Worm (Caenorhabditis elegans): ENCODE measurements around the gene sru-7.

Gene sru-7

DNA sequence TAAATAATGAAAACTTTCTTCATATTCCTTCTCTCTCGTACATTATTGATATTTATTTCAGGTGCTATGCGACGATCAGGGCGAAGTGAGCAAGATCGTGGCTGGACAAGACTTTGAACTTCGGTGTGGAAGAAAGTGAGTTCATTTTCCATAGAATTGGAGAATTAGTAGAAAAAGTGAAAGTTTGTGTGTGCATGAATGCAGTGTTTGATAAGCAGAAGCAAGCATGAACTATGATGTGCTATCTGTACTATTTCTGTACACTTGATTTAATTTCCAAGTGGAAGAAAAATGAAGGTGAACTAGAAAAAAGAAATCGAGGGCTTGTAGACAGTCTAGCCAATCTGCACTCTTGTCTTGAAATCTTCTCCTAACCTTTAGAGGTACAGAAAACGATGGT is 39.7 kb downstream of the sru-7 start:
- TF ChIP-seq zag-1 (tag; optimal IDR thresholded peaks at IDR 0.05) (no peak), R02D3.7 (tag; optimal IDR thresholded peaks at IDR 0.05) (no peak), unc-55 (GFP tag; optimal IDR thresholded peaks at IDR 0.05) (no peak), lin-11 (tag; optimal IDR thresholded peaks at IDR 0.05) (no peak), blmp-1 (tag; optimal IDR thresholded peaks at IDR 0.05; ENCODE audit: insufficient read depth) (peak; percentile 67), crh-2 (tag; optimal IDR thresholded peaks at IDR 0.05) (peak; percentile 11), lsy-2 (tag; optimal IDR thresholded peaks at IDR 0.05) (no peak), aly-2 (tag; optimal IDR thresholded peaks at IDR 0.05) (no peak), lin-13 (GFP tag; optimal IDR thresholded peaks at IDR 0.05) (no peak), sma-3 (GFP tag; optimal IDR thresholded peaks at IDR 0.05) (peak; percentile 22), ceh-82 (tag; optimal IDR thresholded peaks at IDR 0.05) (no peak), fos-1 (tag; optimal IDR thresholded peaks at IDR 0.05) (peak; percentile 75), nhr-21 (tag; optimal IDR thresholded peaks at IDR 0.05) (no peak), sem-4 (tag; optimal IDR thresholded peaks at IDR 0.05) (no peak), dmd-4 (tag; optimal IDR thresholded peaks at IDR 0.05) (no peak), nhr-77 (tag; optimal IDR thresholded peaks at IDR 0.05) (no peak), nhr-23 (tag; optimal IDR thresholded peaks at IDR 0.05) (no peak), C34F6.9 (tag; optimal IDR thresholded peaks at IDR 0.05) (no peak), ZK546.5 (tag; optimal IDR thresholded peaks at IDR 0.05) (no peak), sma-9 (GFP tag; optimal IDR thresholded peaks at IDR 0.05) (peak; percentile 85), sma-9 (tag; optimal IDR thresholded peaks at IDR 0.05) (no peak), nhr-129 (tag; optimal IDR thresholded peaks at IDR 0.05) (no peak)

DNA sequence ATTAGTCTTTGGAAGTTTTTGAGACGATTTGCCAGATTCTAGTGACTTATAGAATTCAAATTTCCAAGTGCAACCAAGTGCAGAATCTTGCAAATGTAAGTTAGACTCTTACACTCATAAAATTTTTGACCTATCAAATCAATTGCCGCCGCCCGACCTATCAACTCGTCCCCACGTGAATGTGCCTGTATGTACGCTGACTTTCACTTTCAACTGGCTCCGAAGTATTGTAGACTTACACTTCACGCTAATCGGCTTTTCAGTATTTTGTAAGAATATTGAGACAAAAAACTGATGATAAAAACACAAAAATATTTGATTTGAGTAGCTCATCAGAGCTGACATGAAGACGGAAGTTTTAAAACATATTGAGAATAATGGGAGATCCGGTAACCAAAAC is 40.5 kb downstream of the sru-7 start:
- TF ChIP-seq nhr-25 (tag; optimal IDR thresholded peaks at IDR 0.05) (no peak), ztf-4 (tag; optimal IDR thresholded peaks at IDR 0.05) (no peak), Y55F3AM.14 (GFP tag; optimal IDR thresholded peaks at IDR 0.05) (no peak), sma-9 (GFP tag; optimal IDR thresholded peaks at IDR 0.05) (peak; percentile 73), sma-9 (tag; optimal IDR thresholded peaks at IDR 0.05) (no peak), sma-3 (GFP tag; optimal IDR thresholded peaks at IDR 0.05) (peak; percentile 9), elt-1 (tag; optimal IDR thresholded peaks at IDR 0.05) (no peak), unc-55 (GFP tag; optimal IDR thresholded peaks at IDR 0.05) (no peak), mdl-1 (tag; optimal IDR thresholded peaks at IDR 0.05) (peak in 1 of 2 experiments; percentile 19), fos-1 (tag; optimal IDR thresholded peaks at IDR 0.05) (peak; percentile 31), unc-62 (GFP tag; optimal IDR thresholded peaks at IDR 0.05) (no peak), blmp-1 (tag; optimal IDR thresholded peaks at IDR 0.05; ENCODE audit: insufficient read depth) (peak; percentile 57), egl-27 (tag; optimal IDR thresholded peaks at IDR 0.05) (no peak)

DNA sequence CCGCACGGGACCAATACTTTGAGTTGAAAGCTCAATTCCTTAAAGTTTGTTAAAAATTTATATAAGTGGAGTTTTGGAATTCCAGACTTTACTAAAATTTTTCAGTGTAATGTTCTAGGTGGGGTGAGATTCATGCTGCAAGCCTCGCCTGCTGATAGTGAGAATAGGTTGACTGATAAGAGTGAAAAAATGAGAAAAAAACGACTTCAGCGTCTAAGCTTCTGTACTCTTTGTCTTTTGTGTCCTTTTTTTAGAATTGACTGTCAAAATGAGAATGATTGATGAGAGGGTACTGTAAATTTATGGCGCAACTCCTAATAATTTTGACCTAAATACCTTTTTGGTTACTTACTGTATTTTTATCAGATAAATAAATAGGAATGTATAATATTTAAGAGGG is 41.8 kb downstream of the sru-7 start:
- TF ChIP-seq fos-1 (tag; optimal IDR thresholded peaks at IDR 0.05) (peak; percentile 25), C34F6.9 (tag; optimal IDR thresholded peaks at IDR 0.05) (no peak)

DNA sequence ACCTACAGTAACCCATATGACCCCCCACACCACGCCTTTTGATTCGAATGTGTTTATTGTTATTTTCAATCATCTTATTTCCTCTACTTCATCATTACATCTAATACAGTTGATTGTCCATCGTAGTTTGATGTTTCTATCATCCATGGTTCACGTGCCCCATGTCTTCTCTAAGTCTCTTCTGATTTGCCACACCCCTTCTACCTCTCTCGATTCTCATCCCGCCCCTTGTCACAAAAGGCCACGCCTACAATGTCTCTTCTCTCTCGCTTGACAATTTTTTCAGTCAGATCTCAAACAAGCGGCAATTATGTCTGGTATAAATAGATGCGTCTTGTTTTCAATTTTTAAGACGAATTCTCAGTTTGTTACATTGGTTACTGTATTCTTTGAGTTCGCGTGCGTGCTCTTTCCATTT is 42.7 kb downstream of the sru-7 start:
- TF ChIP-seq ama-1 (optimal IDR thresholded peaks at IDR 0.05) (peak; percentile 80), nhr-129 (tag; optimal IDR thresholded peaks at IDR 0.05) (peak; percentile 80), aly-2 (tag; optimal IDR thresholded peaks at IDR 0.05) (no peak), nhr-237 (tag; optimal IDR thresholded peaks at IDR 0.05) (no peak), nhr-11 (tag; optimal IDR thresholded peaks at IDR 0.05) (no peak), nhr-6 (tag; optimal IDR thresholded peaks at IDR 0.05) (peak; percentile 34), nhr-23 (tag; optimal IDR thresholded peaks at IDR 0.05) (no peak), fos-1 (tag; optimal IDR thresholded peaks at IDR 0.05) (peak; percentile 75), unc-62 (GFP tag; optimal IDR thresholded peaks at IDR 0.05) (no peak), sem-4 (tag; optimal IDR thresholded peaks at IDR 0.05) (no peak), unc-39 (tag; optimal IDR thresholded peaks at IDR 0.05) (no peak), crh-2 (tag; optimal IDR thresholded peaks at IDR 0.05) (peak; percentile 72), unc-55 (GFP tag; optimal IDR thresholded peaks at IDR 0.05) (no peak), peb-1 (tag; optimal IDR thresholded peaks at IDR 0.05) (no peak), elt-1 (tag; optimal IDR thresholded peaks at IDR 0.05) (no peak), C34F6.9 (tag; optimal IDR thresholded peaks at IDR 0.05) (peak; percentile 0), snpc-4 (tag; optimal IDR thresholded peaks at IDR 0.05) (peak; percentile 21), Y55F3AM.14 (GFP tag; optimal IDR thresholded peaks at IDR 0.05) (peak; percentile 43), alr-1 (tag; optimal IDR thresholded peaks at IDR 0.05) (no peak), ztf-1 (GFP tag; conservative IDR thresholded peaks at IDR 0.05) (no peak), ztf-4 (tag; optimal IDR thresholded peaks at IDR 0.05) (no peak), lin-39 (tag; optimal IDR thresholded peaks at IDR 0.05) (no peak), egl-27 (tag; optimal IDR thresholded peaks at IDR 0.05) (no peak), lin-11 (tag; optimal IDR thresholded peaks at IDR 0.05) (no peak), mdl-1 (tag; optimal IDR thresholded peaks at IDR 0.05) (peak; percentile 36 to 69), mbf-1 (tag; optimal IDR thresholded peaks at IDR 0.05) (no peak), F13H6.1 (tag; optimal IDR thresholded peaks at IDR 0.05) (peak; percentile 68), sma-3 (GFP tag; optimal IDR thresholded peaks at IDR 0.05) (peak; percentile 76), ZK546.5 (tag; optimal IDR thresholded peaks at IDR 0.05) (no peak), lin-13 (GFP tag; optimal IDR thresholded peaks at IDR 0.05) (peak; percentile 40), skn-1 (tag; optimal IDR thresholded peaks at IDR 0.05) (no peak), lsy-2 (tag; optimal IDR thresholded peaks at IDR 0.05) (peak in 1 of 2 experiments; percentile 75), sma-9 (GFP tag; optimal IDR thresholded peaks at IDR 0.05) (peak; percentile 86), sma-9 (tag; optimal IDR thresholded peaks at IDR 0.05) (no peak), blmp-1 (tag; optimal IDR thresholded peaks at IDR 0.05; ENCODE audit: insufficient read depth) (peak; percentile 76), elt-3 (tag; optimal IDR thresholded peaks at IDR 0.05) (no peak), R02D3.7 (tag; optimal IDR thresholded peaks at IDR 0.05) (no peak), zag-1 (tag; optimal IDR thresholded peaks at IDR 0.05) (no peak), dmd-4 (tag; optimal IDR thresholded peaks at IDR 0.05) (no peak), ztf-11 (tag; optimal IDR thresholded peaks at IDR 0.05) (no peak)
